Fruit fly (Drosophila melanogaster) whole organism, adult: ENCODE results near the gene CG7058.

ENCODE experiments used
- CG11617 ChIP-seq: fragments of 200-800 bp; sonication (Bioruptor generic); optimal IDR thresholded peaks from 2 replicates; lab custom pipeline; 2017; ENCODE audit warnings: mild to moderate bottlenecking, missing biosample characterization, missing genetic modification reagents, missing genetic modification characterization
- CG12768 ChIP-seq: fragments of 200-800 bp; sonication (Bioruptor generic); optimal IDR thresholded peaks from 2 replicates; lab custom pipeline; 2017; ENCODE audit warnings: missing biosample characterization, missing genetic modification characterization, mild to moderate bottlenecking, moderate library complexity, missing genetic modification reagents
- CG14711 ChIP-seq: fragments of 200-800 bp; sonication (Bioruptor generic); optimal IDR thresholded peaks from 2 replicates; lab custom pipeline; 2018; ENCODE audit warnings: missing biosample characterization, mild to moderate bottlenecking, missing genetic modification characterization, moderate library complexity
- CG1620 ChIP-seq: fragments of 200-800 bp; sonication (Bioruptor generic); optimal IDR thresholded peaks from 2 replicates; lab custom pipeline; 2016; ENCODE audit warnings: missing biosample characterization, missing genetic modification characterization
- CG33017 ChIP-seq: fragments of 200-800 bp; sonication (Bioruptor generic); optimal IDR thresholded peaks from 2 replicates; lab custom pipeline; 2018; ENCODE audit warnings: missing biosample characterization, mild to moderate bottlenecking, missing genetic modification characterization, moderate library complexity
- CG7045 ChIP-seq: fragments of 200-800 bp; sonication (Bioruptor generic); optimal IDR thresholded peaks from 2 replicates; lab custom pipeline; 2017; ENCODE audit warnings: missing biosample characterization, mild to moderate bottlenecking, missing genetic modification characterization
- Crg-1 ChIP-seq: fragments of 200-800 bp; sonication (Bioruptor generic); optimal IDR thresholded peaks from 2 replicates; lab custom pipeline; 2016; ENCODE audit warnings: missing biosample characterization, missing genetic modification characterization
- Hr96 ChIP-seq: fragments of 200-800 bp; sonication (Bioruptor generic); optimal IDR thresholded peaks from 2 replicates; lab custom pipeline; 2016; ENCODE audit warnings: missing biosample characterization, missing genetic modification characterization
- bab1 ChIP-seq: fragments of 200-800 bp; sonication (Bioruptor generic); optimal IDR thresholded peaks from 3 replicates; lab custom pipeline; 2019; ENCODE audit warnings: missing biosample characterization, mild to moderate bottlenecking, missing genetic modification characterization, moderate library complexity
- cic ChIP-seq: fragments of 200-800 bp; sonication (Bioruptor generic); optimal IDR thresholded peaks from 2 replicates; lab custom pipeline; 2017; ENCODE audit warnings: missing biosample characterization, mild to moderate bottlenecking, missing genetic modification characterization, moderate library complexity
- cnc ChIP-seq, 2 experiments: fragments of >200 bp; optimal IDR thresholded peaks; 2 replicates each; lab custom pipeline; 2017
- ovo ChIP-seq: fragments of 200-800 bp; sonication (Bioruptor generic); optimal IDR thresholded peaks from 2 replicates; lab custom pipeline; 2016; ENCODE audit warnings: missing biosample characterization, missing genetic modification characterization
- pad ChIP-seq: fragments of 200-800 bp; sonication (Bioruptor generic); optimal IDR thresholded peaks from 3 replicates; lab custom pipeline; 2017; ENCODE audit warnings: missing biosample characterization, missing genetic modification characterization, mild to moderate bottlenecking, moderate library complexity, missing genetic modification reagents
- tj ChIP-seq: fragments of 200-800 bp; sonication (Bioruptor generic); optimal IDR thresholded peaks from 3 replicates; lab custom pipeline; 2017; ENCODE audit warnings: missing biosample characterization, mild to moderate bottlenecking, missing genetic modification characterization, moderate library complexity
- toe ChIP-seq: fragments of 200-800 bp; sonication (Bioruptor generic); optimal IDR thresholded peaks from 2 replicates; lab custom pipeline; 2016; ENCODE audit warnings: missing biosample characterization, missing genetic modification characterization

The CG7058 gene

dm6 chrX:18860074-18860473 lies 53.6 kb downstream of the CG7058 start, which contains the start of gene CG32544:
Gene CG32544 (plus strand): TSS chrX:18860284.
- TF ChIP-seq CG12768 (no peak), bab1 (GFP tag; lab: Kevin White, UChicago) (no peak), ovo (no peak), tj (GFP tag; lab: Kevin White, UChicago) (no peak), CG14711 (tag; lab: Kevin White, UChicago) (no peak), Crg-1 (GFP tag; lab: Kevin White, UChicago) (no peak), CG11617 (GFP tag; lab: Kevin White, UChicago) (no peak), CG7045 (no peak), CG1620 (GFP tag; lab: Kevin White, UChicago) (no peak), toe (GFP tag; lab: Kevin White, UChicago) (no peak), Hr96 (GFP tag; lab: Kevin White, UChicago) (no peak), pad (GFP tag; lab: Kevin White, UChicago) (no peak), cnc (optimal IDR thresholded peaks at IDR 0.05; lab: Kevin White, UChicago) (no peak), CG33017 (tag; lab: Kevin White, UChicago) (no peak), cic (GFP tag; lab: Kevin White, UChicago) (no peak)
